Worm (Caenorhabditis elegans) whole organism, late embryonic: ENCODE measurements around the gene irld-7.

Experiments used
- C38D4.7 ChIP-seq: fragments of 200-800 bp; sonication (Bioruptor generic); optimal IDR thresholded peaks from 2 replicates; lab custom pipeline; 2018; ENCODE audit warnings: mild to moderate bottlenecking, missing genetic modification characterization, moderate library complexity, missing compliant biosample characterization
- F13H6.1 ChIP-seq: sonication (generic microtip); optimal IDR thresholded peaks from 2 replicates; lab custom pipeline; 2016; ENCODE audit warnings: missing genetic modification characterization, missing compliant biosample characterization
- T23F11.4 ChIP-seq: fragments of 200-800 bp; sonication (Bioruptor generic); optimal IDR thresholded peaks from 2 replicates; lab custom pipeline; 2018; ENCODE audit warnings: mild to moderate bottlenecking, missing genetic modification characterization, missing compliant biosample characterization
- Y22D7AL.16 ChIP-seq: sonication (generic microtip); optimal IDR thresholded peaks from 2 replicates; lab custom pipeline; 2016; ENCODE audit warnings: missing genetic modification characterization, missing compliant biosample characterization
- ahr-1 ChIP-seq: sonication (generic microtip); optimal IDR thresholded peaks from 2 replicates; lab custom pipeline; 2016; ENCODE audit warnings: missing genetic modification characterization, missing compliant biosample characterization
- ceh-18 ChIP-seq: sonication (generic microtip); optimal IDR thresholded peaks from 2 replicates; lab custom pipeline; 2016; ENCODE audit warnings: missing genetic modification characterization, missing compliant biosample characterization
- ceh-19 ChIP-seq: fragments of 200-800 bp; sonication (Bioruptor generic); optimal IDR thresholded peaks from 2 replicates; lab custom pipeline; 2018; ENCODE audit warnings: mild to moderate bottlenecking, missing genetic modification characterization, missing compliant biosample characterization
- ceh-2 ChIP-seq: sonication (generic microtip); optimal IDR thresholded peaks from 2 replicates; lab custom pipeline; 2016; ENCODE audit warnings: missing genotype, missing genetic modification characterization, missing compliant biosample characterization
- ceh-22 ChIP-seq: sonication (generic microtip); optimal IDR thresholded peaks from 2 replicates; lab custom pipeline; 2017; ENCODE audit warnings: missing biosample characterization, missing genetic modification characterization
- ceh-24 ChIP-seq: sonication (generic microtip); optimal IDR thresholded peaks from 2 replicates; lab custom pipeline; 2016; ENCODE audit warnings: mild to moderate bottlenecking, missing genetic modification characterization, missing compliant biosample characterization
- ceh-30 ChIP-seq: fragments of 150-350 bp; optimal IDR thresholded peaks from 2 replicates; lab custom pipeline; 2014; ENCODE audit warnings: missing biosample characterization, missing genetic modification characterization
- ceh-31 ChIP-seq: sonication (generic microtip); optimal IDR thresholded peaks from 2 replicates; lab custom pipeline; 2016; ENCODE audit warnings: missing genetic modification characterization, missing compliant biosample characterization
- ceh-34 ChIP-seq: sonication (generic microtip); optimal IDR thresholded peaks from 2 replicates; lab custom pipeline; 2016; ENCODE audit warnings: mild to moderate bottlenecking, missing genetic modification characterization, missing compliant biosample characterization
- ceh-48 ChIP-seq: sonication (generic microtip); optimal IDR thresholded peaks from 2 replicates; lab custom pipeline; 2016; ENCODE audit warnings: missing genetic modification characterization, inconsistent platforms, missing compliant biosample characterization
- ceh-6 ChIP-seq: fragments of 200-800 bp; sonication (Bioruptor generic); optimal IDR thresholded peaks from 2 replicates; lab custom pipeline; 2018; ENCODE audit warnings: mild to moderate bottlenecking, missing genetic modification characterization, missing compliant biosample characterization
- che-1 ChIP-seq: sonication (generic microtip); optimal IDR thresholded peaks from 2 replicates; lab custom pipeline; 2016; ENCODE audit warnings: mild to moderate bottlenecking, missing genetic modification characterization, missing compliant biosample characterization
- dmd-4 ChIP-seq: sonication (generic microtip); optimal IDR thresholded peaks from 2 replicates; lab custom pipeline; 2016; ENCODE audit warnings: borderline replicate concordance, missing genetic modification characterization, missing compliant biosample characterization
- dve-1 ChIP-seq: sonication (generic microtip); optimal IDR thresholded peaks from 2 replicates; lab custom pipeline; 2017; ENCODE audit warnings: antibody characterized with exemption, mild to moderate bottlenecking, missing genetic modification characterization, missing compliant biosample characterization
- elt-2 ChIP-seq: sonication (generic microtip); optimal IDR thresholded peaks from 2 replicates; lab custom pipeline; 2016; ENCODE audit warnings: missing genetic modification reagents, missing genetic modification characterization, missing compliant biosample characterization
- ets-4 ChIP-seq: sonication (generic microtip); optimal IDR thresholded peaks from 2 replicates; lab custom pipeline; 2016; ENCODE audit warnings: missing genetic modification characterization, missing compliant biosample characterization
- fax-1 ChIP-seq: sonication (generic microtip); optimal IDR thresholded peaks from 2 replicates; lab custom pipeline; 2016; ENCODE audit warnings: missing genotype, missing genetic modification characterization, missing compliant biosample characterization
- fkh-6 ChIP-seq: sonication (generic microtip); optimal IDR thresholded peaks from 2 replicates; lab custom pipeline; 2016; ENCODE audit warnings: missing genetic modification characterization, missing compliant biosample characterization
- gmeb-2 ChIP-seq: sonication (generic microtip); optimal IDR thresholded peaks from 2 replicates; lab custom pipeline; 2016; ENCODE audit warnings: missing genetic modification characterization, inconsistent platforms, missing compliant biosample characterization
- hlh-15 ChIP-seq: sonication (generic microtip); optimal IDR thresholded peaks from 2 replicates; lab custom pipeline; 2016; ENCODE audit warnings: missing genetic modification characterization, missing compliant biosample characterization
- hlh-30 ChIP-seq: sonication (generic microtip); optimal IDR thresholded peaks from 2 replicates; lab custom pipeline; 2017; ENCODE audit warnings: antibody characterized with exemption, missing genetic modification characterization, missing compliant biosample characterization; ENCODE audit not compliant: insufficient read depth
- lim-6 ChIP-seq: sonication (generic microtip); optimal IDR thresholded peaks from 2 replicates; lab custom pipeline; 2016; ENCODE audit warnings: missing genetic modification characterization, missing compliant biosample characterization
- madf-2 ChIP-seq: sonication (generic microtip); optimal IDR thresholded peaks from 2 replicates; lab custom pipeline; 2017; ENCODE audit warnings: missing genetic modification characterization, missing compliant biosample characterization
- nhr-11 ChIP-seq: fragments of 150-350 bp; optimal IDR thresholded peaks from 2 replicates; lab custom pipeline; 2014; ENCODE audit warnings: missing biosample characterization, missing genetic modification characterization
- npax-4 ChIP-seq: sonication (generic microtip); optimal IDR thresholded peaks from 2 replicates; lab custom pipeline; 2016; ENCODE audit warnings: missing genetic modification characterization, missing compliant biosample characterization
- odd-2 ChIP-seq: sonication (generic microtip); optimal IDR thresholded peaks from 2 replicates; lab custom pipeline; 2017; ENCODE audit warnings: antibody characterized with exemption, mild to moderate bottlenecking, missing genetic modification characterization, missing compliant biosample characterization
- pax-1 ChIP-seq: fragments of 150-350 bp; optimal IDR thresholded peaks from 2 replicates; lab custom pipeline; 2014; ENCODE audit warnings: missing biosample characterization, missing genetic modification characterization
- pha-2 ChIP-seq: sonication (generic microtip); optimal IDR thresholded peaks from 2 replicates; lab custom pipeline; 2017; ENCODE audit warnings: mild to moderate bottlenecking, missing genetic modification characterization, missing compliant biosample characterization
- pha-4 ChIP-seq: fragments of 150-350 bp; optimal IDR thresholded peaks from 2 replicates; lab custom pipeline; 2018; ENCODE audit warnings: missing biosample characterization, missing genetic modification reagents, missing genetic modification characterization
- pros-1 ChIP-seq: fragments of 150-350 bp; optimal IDR thresholded peaks from 2 replicates; lab custom pipeline; 2014; ENCODE audit warnings: missing biosample characterization, missing genetic modification reagents, missing genetic modification characterization
- rnt-1 ChIP-seq: sonication (generic microtip); optimal IDR thresholded peaks from 2 replicates; lab custom pipeline; 2016; ENCODE audit warnings: missing genetic modification characterization, missing compliant biosample characterization
- sdc-2 ChIP-seq: sonication (generic microtip); optimal IDR thresholded peaks from 2 replicates; lab custom pipeline; 2016; ENCODE audit warnings: missing genotype, missing genetic modification characterization, missing compliant biosample characterization
- sox-2 ChIP-seq: fragments of 200-800 bp; sonication (Bioruptor generic); IDR thresholded peaks from 2 replicates; pipeline ENCODE4 v1.3.6; 2022; ENCODE audit warnings: missing genetic modification reagents, missing genetic modification characterization, missing compliant biosample characterization
- sox-4 ChIP-seq: sonication (generic microtip); optimal IDR thresholded peaks from 2 replicates; lab custom pipeline; 2017; ENCODE audit warnings: mild to moderate bottlenecking, missing genetic modification characterization, inconsistent platforms, missing compliant biosample characterization
- syd-9 ChIP-seq: sonication (generic microtip); optimal IDR thresholded peaks from 2 replicates; lab custom pipeline; 2016; ENCODE audit warnings: mild to moderate bottlenecking, missing genetic modification characterization, moderate library complexity, missing compliant biosample characterization
- tbx-2 ChIP-seq: sonication (generic microtip); optimal IDR thresholded peaks from 2 replicates; lab custom pipeline; 2016; ENCODE audit warnings: missing genetic modification characterization, missing compliant biosample characterization
- ttx-3 ChIP-seq: sonication (generic microtip); optimal IDR thresholded peaks from 2 replicates; lab custom pipeline; 2016; ENCODE audit warnings: missing genetic modification reagents, missing genetic modification characterization, missing compliant biosample characterization
- unc-42 ChIP-seq: sonication (generic microtip); optimal IDR thresholded peaks from 2 replicates; lab custom pipeline; 2016; ENCODE audit warnings: missing genotype, missing genetic modification characterization, missing compliant biosample characterization
- unc-55 ChIP-seq: sonication (generic microtip); optimal IDR thresholded peaks from 2 replicates; lab custom pipeline; 2017; ENCODE audit warnings: missing biosample characterization, missing genetic modification reagents, missing genetic modification characterization
- zip-5 ChIP-seq: sonication (generic microtip); optimal IDR thresholded peaks from 2 replicates; lab custom pipeline; 2016; ENCODE audit warnings: missing genetic modification characterization, missing compliant biosample characterization

irld-7 gene

DNA sequence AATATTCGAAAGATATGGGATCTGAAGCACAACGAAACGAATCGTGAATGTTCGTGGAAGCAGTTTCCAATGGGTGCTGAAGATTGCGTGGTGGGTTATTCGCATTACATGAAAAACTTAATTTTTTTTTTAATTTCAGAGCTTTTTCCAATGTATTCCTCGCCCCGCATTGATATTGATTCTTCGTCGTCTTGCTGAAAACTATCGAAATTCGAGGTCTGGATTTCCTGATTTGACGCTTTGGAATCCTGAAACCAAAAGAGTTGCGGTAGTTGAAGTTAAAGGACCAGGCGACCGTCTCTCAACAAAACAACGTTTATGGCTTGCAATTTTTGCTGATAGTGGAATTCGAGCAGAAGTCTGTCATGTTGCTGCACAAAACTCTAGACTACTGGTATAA, 38.1 kb upstream of the irld-7 start:
- no peak for TF ChIP-seq madf-2 (tag; lab: Kevin White, UChicago)
- TF ChIP-seq pha-2 (tag; lab: Kevin White, UChicago) = no peak
- TF ChIP-seq ceh-19 (GFP tag; lab: Kevin White, UChicago) = no peak
- no peak for TF ChIP-seq F13H6.1 (tag; lab: Kevin White, UChicago)

DNA sequence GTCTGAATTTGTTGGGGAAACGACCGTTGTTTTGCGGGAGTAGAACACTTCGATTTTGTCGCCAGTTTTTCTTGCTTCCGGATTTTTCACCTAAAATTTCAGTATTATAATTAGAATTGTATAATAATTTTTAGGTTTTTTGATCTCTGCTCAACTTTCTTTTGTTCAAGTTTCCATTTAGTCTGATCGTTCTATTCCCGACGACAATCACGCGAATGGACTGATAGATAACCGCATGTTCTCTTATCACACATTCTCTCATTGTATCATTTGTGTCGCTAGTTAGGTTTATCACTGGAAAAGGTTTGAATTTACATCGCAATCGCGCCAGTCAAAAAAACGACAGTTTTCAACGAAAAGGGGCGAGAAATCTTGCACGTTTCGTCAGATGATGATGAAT, 35.3 kb upstream of the irld-7 start:
- TF ChIP-seq pax-1 (tag; lab: Kevin White, UChicago) (no peak), Y22D7AL.16 (tag; lab: Kevin White, UChicago) (no peak), rnt-1 (tag; lab: Kevin White, UChicago) (no peak), elt-2 (peak; percentile 86), sox-4 (no peak)
- TF ChIP-seq, all 69 proteins: peak for 1

DNA sequence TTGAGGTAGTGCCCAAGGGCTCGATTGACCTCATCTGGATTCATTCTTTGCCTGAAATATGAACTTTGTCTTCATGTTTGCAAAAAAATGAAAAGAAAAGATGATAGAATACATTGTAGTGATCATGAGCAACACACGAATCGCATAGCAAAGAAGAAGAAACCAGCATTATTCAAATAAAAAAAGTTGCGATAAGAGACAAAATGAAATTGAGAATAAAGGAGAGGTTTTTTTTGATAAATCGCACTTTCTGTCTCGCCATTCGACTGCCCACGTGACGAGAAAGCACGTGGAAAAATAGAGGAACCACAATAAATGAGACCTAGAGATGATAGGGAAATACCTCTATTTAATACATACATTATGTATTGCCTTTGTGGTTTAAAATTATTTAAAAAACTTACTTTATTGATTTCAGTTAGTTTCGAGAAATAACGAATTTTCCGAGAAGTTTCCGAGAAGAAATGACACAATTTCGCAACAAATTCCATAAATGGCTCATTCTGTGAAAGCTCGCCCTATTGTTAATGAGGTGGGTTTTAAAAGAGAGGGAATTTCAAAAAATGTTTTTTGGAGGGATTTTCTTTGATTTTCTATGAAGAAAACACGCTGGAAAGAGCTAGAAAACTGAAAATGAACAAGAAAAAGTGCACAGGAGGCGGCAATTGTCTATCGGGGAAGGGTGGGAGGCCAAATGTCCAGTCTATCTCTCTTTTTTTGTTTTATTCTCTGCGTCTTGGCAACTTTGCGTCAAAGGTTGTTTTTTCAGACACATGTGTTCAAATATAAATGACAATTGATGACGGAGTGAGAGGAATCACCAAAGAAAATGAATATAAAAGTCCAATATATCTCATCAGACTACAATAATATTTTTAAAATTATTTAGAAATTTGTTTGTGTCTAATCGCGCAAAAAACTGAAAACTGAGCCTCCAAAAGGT, 34.5 kb upstream of the irld-7 start, which contains the start of gene paqr-1:
paqr-1 (minus strand) TSS at position 51 of the 943 bp plus-strand sequence.
- TF ChIP-seq hlh-30 (peak; percentile 50), unc-42 (tag; lab: Kevin White, UChicago) (peak; percentile 15), ceh-31 (tag; lab: Kevin White, UChicago) (peak; percentile 21), pha-4 (tag; lab: Kevin White, UChicago) (no peak), ceh-2 (tag; lab: Kevin White, UChicago) (no peak)

DNA sequence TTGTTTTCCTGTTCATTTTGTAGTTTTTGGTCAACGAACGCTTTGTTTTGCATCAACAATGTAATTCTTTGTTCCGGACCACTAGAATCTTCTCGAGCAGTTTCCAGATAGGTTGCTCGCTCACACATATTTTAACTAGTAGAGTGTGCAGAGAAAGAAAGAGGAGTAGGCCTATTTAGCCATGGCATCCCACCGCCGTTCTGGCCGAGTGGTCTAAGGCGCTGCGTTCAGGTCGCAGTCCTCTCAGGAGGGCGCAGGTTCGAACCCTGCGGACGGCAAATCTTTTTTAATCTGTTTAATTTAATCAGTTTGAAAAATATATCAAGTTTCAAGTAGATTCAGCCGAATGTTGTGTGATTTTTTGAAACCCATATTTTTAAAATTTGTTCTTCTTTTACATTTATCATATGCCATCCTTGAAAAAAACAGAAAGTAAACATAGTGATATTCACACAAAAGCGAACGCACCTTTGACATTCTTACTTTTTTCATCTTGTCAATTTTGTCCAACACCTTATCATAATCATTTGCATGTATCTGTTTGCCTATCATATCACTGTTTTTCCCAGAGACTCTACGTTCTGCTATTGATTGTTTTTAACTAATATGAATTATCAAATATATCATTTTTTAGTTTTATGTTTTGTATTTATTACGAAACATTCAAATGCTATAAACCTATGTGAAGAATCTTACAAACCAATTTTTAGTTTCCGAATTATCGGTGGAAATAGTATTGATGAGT, 33.4 kb upstream of the irld-7 start, which contains the start of gene try-3:
try-3 (plus strand) TSS at position 532 of the 745 bp plus-strand sequence.
- TF ChIP-seq ceh-6 (GFP tag; lab: Kevin White, UChicago) (peak; percentile 58), unc-55 (no peak), sdc-2 (tag; lab: Kevin White, UChicago) (peak; percentile 14), che-1 (tag; lab: Kevin White, UChicago) (peak; percentile 59), zip-5 (tag; lab: Kevin White, UChicago) (peak; percentile 22), ceh-31 (tag; lab: Kevin White, UChicago) (peak; percentile 71), ceh-24 (tag; lab: Kevin White, UChicago) (no peak), syd-9 (peak; percentile 32), dmd-4 (tag; lab: Kevin White, UChicago) (no peak), nhr-11 (tag; lab: Kevin White, UChicago) (no peak), fax-1 (peak; percentile 20), fkh-6 (tag; lab: Kevin White, UChicago) (no peak), ets-4 (no peak), hlh-15 (tag; lab: Kevin White, UChicago) (no peak), sox-2 (GFP tag; lab: Robert Waterston, UW) (no peak), ceh-48 (tag; lab: Kevin White, UChicago) (no peak), ceh-34 (peak; percentile 24), tbx-2 (tag; lab: Kevin White, UChicago) (peak; percentile 49), lim-6 (no peak), ceh-22 (tag; lab: Kevin White, UChicago) (no peak), T23F11.4 (GFP tag; lab: Kevin White, UChicago) (peak; percentile 60), ceh-19 (GFP tag; lab: Kevin White, UChicago) (peak; percentile 52), gmeb-2 (tag; lab: Kevin White, UChicago) (peak; percentile 51), ceh-18 (tag; lab: Kevin White, UChicago) (peak; percentile 17), F13H6.1 (tag; lab: Kevin White, UChicago) (no peak), ahr-1 (peak; percentile 16), ceh-30 (peak; percentile 7), pros-1 (peak; percentile 23), odd-2 (tag; lab: Kevin White, UChicago) (peak; percentile 25), dve-1 (tag; lab: Kevin White, UChicago) (peak; percentile 68), ttx-3 (tag; lab: Kevin White, UChicago) (peak; percentile 42), C38D4.7 (GFP tag; lab: Kevin White, UChicago) (peak; percentile 34), npax-4 (tag; lab: Kevin White, UChicago) (no peak), pax-1 (tag; lab: Kevin White, UChicago) (no peak)
